Fruit fly (Drosophila melanogaster): Measurements from ENCODE around the gene CG14451.
A peak's percentile ranks its signal among the peaks of the same experiment; 100 is the strongest.

CG14451 gene

dm6 chr3L:22741389-22742120, 19.7 kb upstream of the CG14451 start, which contains the start of gene CG7369 (continued):
- peak; percentile 78 for TF ChIP-seq Aef1 (GFP tag; IDR thresholded peaks at IDR 0.05)
- TF ChIP-seq CG13296 (GFP tag; optimal IDR thresholded peaks at IDR 0.05): peak; percentile 71
- TF ChIP-seq ham (GFP tag; IDR thresholded peaks at IDR 0.05): peak; percentile 54; the same call in 1 of the 2 replicates
- peak; percentile 82 for TF ChIP-seq CG11504 (tag; optimal IDR thresholded peaks at IDR 0.05)
- peak; percentile 6 for TF ChIP-seq sr (GFP tag; IDR thresholded peaks at IDR 0.05)
- TF ChIP-seq MESR4 (GFP tag; optimal IDR thresholded peaks at IDR 0.05): peak; percentile 27
- TF ChIP-seq emc (GFP tag; optimal IDR thresholded peaks at IDR 0.05): peak; percentile 14
- TF ChIP-seq zen (tag; optimal IDR thresholded peaks at IDR 0.05): peak; percentile 80
- peak; percentile 86 for TF ChIP-seq CG8924 (tag; optimal IDR thresholded peaks at IDR 0.05)
- peak; percentile 76 for TF ChIP-seq pzg (GFP tag; optimal IDR thresholded peaks at IDR 0.05)
- TF ChIP-seq fd102C (GFP tag; optimal IDR thresholded peaks at IDR 0.05): no peak
- TF ChIP-seq CG33557 (GFP tag; optimal IDR thresholded peaks at IDR 0.05): peak; percentile 73
- TF ChIP-seq Ravus (GFP tag; IDR thresholded peaks at IDR 0.05): no peak; the same call in 1 of the 2 replicates
- TF ChIP-seq CG32532 (GFP tag; IDR thresholded peaks at IDR 0.05): peak; percentile 83
- peak; percentile 41 for TF ChIP-seq CG8388 (GFP tag; optimal IDR thresholded peaks at IDR 0.05)
- TF ChIP-seq zf30C (GFP tag; optimal IDR thresholded peaks at IDR 0.05): no peak
- peak; percentile 55 for TF ChIP-seq Jarid2 (GFP tag; optimal IDR thresholded peaks at IDR 0.05)
- TF ChIP-seq CG10565 (GFP tag; optimal IDR thresholded peaks at IDR 0.05): no peak
- TF ChIP-seq Lhr (GFP tag; optimal IDR thresholded peaks at IDR 0.05): peak; percentile 80
- peak; percentile 52 for TF ChIP-seq jing (GFP tag; optimal IDR thresholded peaks at IDR 0.05)
- no peak for TF ChIP-seq yki (optimal IDR thresholded peaks at IDR 0.05)
- peak; percentile 79 for TF ChIP-seq CG32772 (GFP tag; IDR thresholded peaks at IDR 0.05)
- peak; percentile 42 for TF ChIP-seq CG7271 (tag; optimal IDR thresholded peaks at IDR 0.05)
- peak; percentile 46 for TF ChIP-seq luna (GFP tag; optimal IDR thresholded peaks at IDR 0.05)
- peak; percentile 45; the same call in 1 of the 2 replicates for TF ChIP-seq ro (GFP tag; IDR thresholded peaks at IDR 0.05)
- TF ChIP-seq CkIIα-i1 (GFP tag; IDR thresholded peaks at IDR 0.05): peak; percentile 56; the same call in 1 of the 2 replicates
- TF ChIP-seq so (GFP tag; IDR thresholded peaks at IDR 0.05): peak; percentile 54; the same call in 1 of the 3 replicates
- TF ChIP-seq Atf3 (GFP tag; optimal IDR thresholded peaks at IDR 0.05): peak; percentile 72
- TF ChIP-seq CG12744 (GFP tag; optimal IDR thresholded peaks at IDR 0.05): peak; percentile 26
- TF ChIP-seq stwl (tag; optimal IDR thresholded peaks at IDR 0.05): peak; percentile 74
- peak; percentile 20 for TF ChIP-seq CG14965 (GFP tag; optimal IDR thresholded peaks at IDR 0.05; ENCODE audit: borderline replicate concordance)
- TF ChIP-seq CG17385 (GFP tag; optimal IDR thresholded peaks at IDR 0.05): peak; percentile 68
- TF ChIP-seq bigmax (GFP tag; optimal IDR thresholded peaks at IDR 0.05): no peak
- peak; percentile 85 for TF ChIP-seq NFAT (GFP tag; IDR thresholded peaks at IDR 0.05)
- TF ChIP-seq kay (GFP tag; optimal IDR thresholded peaks at IDR 0.05): peak; percentile 76
- TF ChIP-seq CG18764 (GFP tag; optimal IDR thresholded peaks at IDR 0.05): peak; percentile 83
- TF ChIP-seq ttk (GFP tag; IDR thresholded peaks at IDR 0.05): peak; percentile 60; the same call in 1 of the 2 replicates
- peak; percentile 67 for TF ChIP-seq CG1792 (GFP tag; optimal IDR thresholded peaks at IDR 0.05)
- peak; percentile 83 for TF ChIP-seq CG11723 (GFP tag; optimal IDR thresholded peaks at IDR 0.05)
- TF ChIP-seq hbn (GFP tag; IDR thresholded peaks at IDR 0.05; ENCODE audit: partially characterized antibody): peak; percentile 67
- TF ChIP-seq CG8281 (tag; optimal IDR thresholded peaks at IDR 0.05): peak; percentile 33
- peak; percentile 80 for TF ChIP-seq HHEX (GFP tag; optimal IDR thresholded peaks at IDR 0.05)
- TF ChIP-seq ftz-f1 (GFP tag; optimal IDR thresholded peaks at IDR 0.05): peak; percentile 34
- TF ChIP-seq BtbVII (GFP tag; optimal IDR thresholded peaks at IDR 0.05): peak; percentile 81
- peak; percentile 68 for TF ChIP-seq Optix (GFP tag; IDR thresholded peaks at IDR 0.05)
- peak; percentile 64 for TF ChIP-seq gsb (GFP tag; IDR thresholded peaks at IDR 0.05)
- peak; percentile 70 for TF ChIP-seq gcm2 (GFP tag; optimal IDR thresholded peaks at IDR 0.05)
- TF ChIP-seq sim (GFP tag; IDR thresholded peaks at IDR 0.05): no peak
- peak; percentile 59 for TF ChIP-seq CG31388 (GFP tag; optimal IDR thresholded peaks at IDR 0.05)
- TF ChIP-seq Myb (GFP tag; optimal IDR thresholded peaks at IDR 0.05): peak; percentile 62
